Worm (Caenorhabditis elegans): ENCODE data around the gene ilkp-1.

- TF ChIP-seq ama-1 (optimal IDR thresholded peaks at IDR 0.05) (no peak), ama-1 (GFP tag; optimal IDR thresholded peaks at IDR 0.05) (no peak), lag-1 (GFP tag; IDR thresholded peaks at IDR 0.05) (no peak), ztf-26 (tag; optimal IDR thresholded peaks at IDR 0.05) (no peak), him-1 (tag; optimal IDR thresholded peaks at IDR 0.05) (no peak), aptf-2 (GFP tag; conservative IDR thresholded peaks at IDR 0.05) (no peak), madf-8 (GFP tag; conservative IDR thresholded peaks at IDR 0.05) (no peak), ceh-27 (GFP tag; optimal IDR thresholded peaks at IDR 0.05) (no peak), ztf-25 (GFP tag; IDR thresholded peaks at IDR 0.05) (no peak), athp-1 (tag; optimal IDR thresholded peaks at IDR 0.05) (no peak), hmg-1.2 (GFP tag; IDR thresholded peaks at IDR 0.05) (no peak), ceh-100 (GFP tag; IDR thresholded peaks at IDR 0.05) (no peak), egl-18 (GFP tag; IDR thresholded peaks at IDR 0.05) (no peak), D2030.7 (GFP tag; IDR thresholded peaks at IDR 0.05) (no peak)
Observed at ce11 chrII:11091577-11091976, 41.5 kb downstream of the ilkp-1 start.

All from whole organism, young adult.